Worm (Caenorhabditis elegans): ENCODE results near the gene F46B6.9.

DNA sequence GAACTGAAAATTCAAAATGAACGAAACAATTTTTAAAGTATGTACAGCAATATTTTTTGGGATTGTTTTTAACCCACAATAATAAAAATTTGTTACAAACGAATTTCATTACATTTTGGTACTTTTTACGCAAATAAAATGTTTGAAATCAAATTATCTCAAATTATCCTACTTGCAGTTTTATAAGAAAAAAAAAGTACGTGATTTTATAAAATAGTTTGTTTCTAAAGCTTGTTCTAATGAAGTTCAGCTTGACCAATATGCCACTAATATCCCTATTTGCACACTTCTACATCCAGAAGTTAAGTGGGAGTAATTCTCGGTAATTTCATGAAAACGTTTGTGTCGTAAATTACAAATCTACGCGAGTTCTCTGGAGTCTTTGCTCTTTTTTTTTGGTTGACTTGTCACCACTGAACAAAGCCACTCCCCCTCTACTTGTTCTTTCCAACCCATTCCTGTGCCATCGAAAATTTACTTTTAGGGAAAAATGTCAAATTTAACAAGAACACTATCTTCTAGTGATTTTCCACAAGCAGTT is 46.8 kb downstream of the F46B6.9 start, which contains the start of gene sru-8:
- TF ChIP-seq hmg-11 (tag; optimal IDR thresholded peaks at IDR 0.05) (no peak), nhr-77 (tag; optimal IDR thresholded peaks at IDR 0.05) (no peak), R02D3.7 (tag; optimal IDR thresholded peaks at IDR 0.05) (no peak), nhr-23 (tag; optimal IDR thresholded peaks at IDR 0.05) (no peak)

All from whole organism, L3 larva.